Fruit fly (Drosophila melanogaster) whole organism, embryonic: ENCODE results near the gene msd1.

ENCODE experiments used
- Adf1 ChIP-seq: fragments of 200-800 bp; sonication (Bioruptor generic); IDR thresholded peaks from 2 replicates; pipeline ENCODE4 v1.3.6; 2022; ENCODE audit warnings: missing biosample characterization, missing genetic modification characterization
- Bgb ChIP-seq: fragments of 200-800 bp; sonication (Bioruptor generic); IDR thresholded peaks from 2 replicates; pipeline ENCODE4 v1.3.6; 2022; ENCODE audit warnings: missing biosample characterization, missing genetic modification characterization; ENCODE audit not compliant: partially characterized antibody
- CG11085 ChIP-seq: fragments of 200-800 bp; sonication (Bioruptor generic); IDR thresholded peaks from 2 replicates; pipeline ENCODE4 v1.3.6; 2022; ENCODE audit warnings: missing biosample characterization, missing genetic modification characterization
- CG12236 ChIP-seq: fragments of 200-800 bp; sonication (Bioruptor generic); optimal IDR thresholded peaks from 2 replicates; lab custom pipeline; 2016; ENCODE audit warnings: missing biosample characterization, missing genetic modification characterization
- CG13894 ChIP-seq: fragments of 200-800 bp; sonication (Bioruptor generic); optimal IDR thresholded peaks from 3 replicates; lab custom pipeline; 2018; ENCODE audit warnings: missing biosample characterization, mild to moderate bottlenecking, missing genetic modification characterization, moderate library complexity
- CG18619 ChIP-seq: fragments of 200-800 bp; sonication (Bioruptor generic); optimal IDR thresholded peaks from 3 replicates; lab custom pipeline; 2017; ENCODE audit warnings: missing biosample characterization, mild to moderate bottlenecking, missing genetic modification characterization
- CG18764 ChIP-seq: fragments of 200-800 bp; sonication (Bioruptor generic); optimal IDR thresholded peaks from 3 replicates; lab custom pipeline; 2016; ENCODE audit warnings: missing biosample characterization, missing genetic modification characterization
- CG2889 ChIP-seq: fragments of 200-800 bp; sonication (Bioruptor generic); IDR thresholded peaks from 3 replicates; pipeline ENCODE4 v1.3.6; 2022; ENCODE audit warnings: missing biosample characterization, missing genetic modification characterization
- CG31441 ChIP-seq: fragments of 200-800 bp; sonication (Bioruptor generic); IDR thresholded peaks from 2 replicates; pipeline ENCODE4 v1.3.6; 2022; ENCODE audit warnings: missing biosample characterization, missing genetic modification characterization
- CG33213 ChIP-seq: fragments of 200-800 bp; sonication (Bioruptor generic); optimal IDR thresholded peaks from 3 replicates; lab custom pipeline; 2016; ENCODE audit warnings: missing biosample characterization, missing genetic modification characterization
- CG33557 ChIP-seq: fragments of 200-800 bp; sonication (Bioruptor generic); optimal IDR thresholded peaks from 2 replicates; lab custom pipeline; 2019; ENCODE audit warnings: missing biosample characterization, mild to moderate bottlenecking, missing genetic modification characterization, moderate library complexity
- CG4730 ChIP-seq: fragments of 200-800 bp; sonication (Bioruptor generic); IDR thresholded peaks from 2 replicates; pipeline ENCODE4 v1.3.6; 2022; ENCODE audit warnings: missing biosample characterization, missing genetic modification characterization
- CG4820 ChIP-seq: fragments of 200-800 bp; sonication (Bioruptor generic); optimal IDR thresholded peaks from 3 replicates; lab custom pipeline; 2016; ENCODE audit warnings: missing biosample characterization, missing genetic modification characterization
- CG6254 ChIP-seq: fragments of 200-800 bp; sonication (Bioruptor generic); optimal IDR thresholded peaks from 3 replicates; lab custom pipeline; 2017; ENCODE audit warnings: mild to moderate bottlenecking, missing biosample characterization, missing genetic modification reagents, missing genetic modification characterization
- CG7963 ChIP-seq: fragments of 200-800 bp; sonication (Bioruptor generic); IDR thresholded peaks from 3 replicates; pipeline ENCODE4 v1.3.6; 2022; ENCODE audit warnings: missing biosample characterization, missing genetic modification characterization; ENCODE audit not compliant: partially characterized antibody
- CG8478 ChIP-seq: fragments of >200 bp; optimal IDR thresholded peaks from 2 replicates; lab custom pipeline; 2018
- CHES-1-like ChIP-seq: fragments of 200-800 bp; sonication (Bioruptor generic); optimal IDR thresholded peaks from 2 replicates; lab custom pipeline; 2016; ENCODE audit warnings: missing biosample characterization, missing genetic modification characterization
- D19A ChIP-seq: fragments of 200-800 bp; optimal IDR thresholded peaks from 3 replicates; lab custom pipeline; 2019; ENCODE audit warnings: missing biosample characterization, mild to moderate bottlenecking, missing genetic modification characterization, moderate library complexity
- Ets97D ChIP-seq: fragments of 200-800 bp; sonication (Bioruptor generic); optimal IDR thresholded peaks from 3 replicates; lab custom pipeline; 2016; ENCODE audit warnings: missing biosample characterization, missing genetic modification characterization
- Fer3 ChIP-seq: fragments of 200-800 bp; sonication (Bioruptor generic); optimal IDR thresholded peaks from 2 replicates; lab custom pipeline; 2018; ENCODE audit warnings: missing biosample characterization, mild to moderate bottlenecking, missing genetic modification characterization, moderate library complexity
- Hmx ChIP-seq: fragments of 200-800 bp; sonication (Bioruptor generic); optimal IDR thresholded peaks from 2 replicates; lab custom pipeline; 2016; ENCODE audit warnings: missing biosample characterization, missing genetic modification characterization
- Mes4 ChIP-seq: fragments of 200-800 bp; sonication (Bioruptor generic); optimal IDR thresholded peaks from 2 replicates; lab custom pipeline; 2016; ENCODE audit warnings: missing biosample characterization, missing genetic modification characterization
- Nf-YB ChIP-seq: fragments of 200-800 bp; sonication (Bioruptor generic); optimal IDR thresholded peaks from 3 replicates; lab custom pipeline; 2019; ENCODE audit warnings: missing biosample characterization, mild to moderate bottlenecking, missing genetic modification characterization, moderate library complexity
- Opbp ChIP-seq: fragments of 200-800 bp; sonication (Bioruptor generic); IDR thresholded peaks from 3 replicates; pipeline ENCODE4 v1.3.6; 2022; ENCODE audit warnings: missing biosample characterization, missing genetic modification characterization; ENCODE audit not compliant: partially characterized antibody
- Ptx1 ChIP-seq: fragments of 200-800 bp; sonication (Bioruptor generic); IDR thresholded peaks from 2 replicates; pipeline ENCODE4 v1.3.6; 2022; ENCODE audit warnings: missing biosample characterization, missing genetic modification characterization
- Rx ChIP-seq: fragments of 200-800 bp; sonication (Bioruptor generic); IDR thresholded peaks from 2 replicates; pipeline ENCODE4 v1.3.6; 2022; ENCODE audit warnings: missing biosample characterization, missing genetic modification characterization
- Ssrp ChIP-seq: fragments of 200-800 bp; sonication (Bioruptor generic); optimal IDR thresholded peaks from 2 replicates; lab custom pipeline; 2018; ENCODE audit warnings: missing biosample characterization, mild to moderate bottlenecking, missing genetic modification characterization, moderate library complexity
- Tbp ChIP-seq: fragments of >200 bp; optimal IDR thresholded peaks from 2 replicates; lab custom pipeline; 2018; ENCODE audit warnings: missing biosample characterization, missing genetic modification characterization
- az2 ChIP-seq: fragments of 200-800 bp; sonication (Bioruptor generic); optimal IDR thresholded peaks from 3 replicates; lab custom pipeline; 2016; ENCODE audit warnings: missing biosample characterization, missing genetic modification characterization
- chm ChIP-seq: fragments of 200-800 bp; sonication (Bioruptor generic); IDR thresholded peaks from 2 replicates; pipeline ENCODE4 v1.3.6; 2022; ENCODE audit warnings: missing biosample characterization, missing genetic modification characterization
- dan ChIP-seq: fragments of 200-800 bp; sonication (Bioruptor generic); IDR thresholded peaks from 2 replicates; pipeline ENCODE4 v1.3.6; 2022; ENCODE audit warnings: missing biosample characterization, missing genetic modification characterization
- dmrt11E ChIP-seq: fragments of 200-800 bp; sonication (Bioruptor generic); optimal IDR thresholded peaks from 3 replicates; lab custom pipeline; 2018; ENCODE audit warnings: missing biosample characterization, mild to moderate bottlenecking, missing genetic modification characterization, moderate library complexity
- dysf ChIP-seq: fragments of 200-800 bp; sonication (Bioruptor generic); IDR thresholded peaks from 3 replicates; pipeline ENCODE4 v1.3.6; 2022; ENCODE audit warnings: missing biosample characterization, missing genetic modification characterization
- en ChIP-seq: fragments of 200-800 bp; sonication (Bioruptor generic); optimal IDR thresholded peaks from 2 replicates; lab custom pipeline; 2016; ENCODE audit warnings: missing biosample characterization, missing genetic modification characterization
- eyg ChIP-seq: fragments of 200-800 bp; sonication (Bioruptor generic); optimal IDR thresholded peaks from 3 replicates; lab custom pipeline; 2016; ENCODE audit warnings: missing biosample characterization, missing genetic modification characterization
- gcm ChIP-seq: fragments of 200-800 bp; sonication (Bioruptor generic); optimal IDR thresholded peaks from 2 replicates; lab custom pipeline; 2019; ENCODE audit warnings: missing biosample characterization, mild to moderate bottlenecking, missing genetic modification characterization, moderate library complexity
- gem ChIP-seq: fragments of 200-800 bp; sonication (Bioruptor generic); optimal IDR thresholded peaks from 2 replicates; lab custom pipeline; 2019; ENCODE audit warnings: missing biosample characterization, mild to moderate bottlenecking, missing genetic modification characterization, moderate library complexity
- jigr1 ChIP-seq: fragments of 200-800 bp; sonication (Bioruptor generic); IDR thresholded peaks from 3 replicates; pipeline ENCODE4 v1.3.6; 2022; ENCODE audit warnings: missing biosample characterization, missing genetic modification characterization
- kah ChIP-seq: fragments of 200-800 bp; sonication (Bioruptor generic); optimal IDR thresholded peaks from 2 replicates; lab custom pipeline; 2018; ENCODE audit warnings: missing biosample characterization, mild to moderate bottlenecking, missing genetic modification characterization
- lola ChIP-seq, 3 experiments: fragments of >200 bp in 2 of 3; fragments of 200-800 bp in 1 of 3; sonication (Bioruptor generic) in 1 of 3; optimal IDR thresholded peaks; 2 replicates each; lab custom pipeline; 2017 to 2019; ENCODE audit warnings: missing biosample characterization in 3 of 3, missing genetic modification characterization in 3 of 3, mild to moderate bottlenecking in 1 of 3, moderate library complexity in 1 of 3
- nmo ChIP-seq: fragments of 200-800 bp; sonication (Bioruptor generic); optimal IDR thresholded peaks from 2 replicates; lab custom pipeline; 2018; ENCODE audit warnings: missing biosample characterization, mild to moderate bottlenecking, missing genetic modification characterization, moderate library complexity
- pan ChIP-seq, 4 experiments: fragments of >200 bp in 3 of 4; fragments of 200-800 bp in 1 of 4; sonication (Bioruptor generic) in 1 of 4; optimal IDR thresholded peaks in 3 of 4; IDR thresholded peaks in 1 of 4; 2 replicates each; pipeline versions ENCODE4 v1.3.6 to Lab custom; 2017 to 2022; ENCODE audit warnings: missing biosample characterization in 2 of 4, missing genetic modification characterization in 2 of 4, mixed read lengths in 1 of 4
- sd ChIP-seq: fragments of 200-800 bp; sonication (Bioruptor generic); optimal IDR thresholded peaks from 3 replicates; lab custom pipeline; 2018; ENCODE audit warnings: missing biosample characterization, mild to moderate bottlenecking, missing genetic modification characterization, moderate library complexity
- sens-2 ChIP-seq: fragments of 200-800 bp; sonication (Bioruptor generic); IDR thresholded peaks from 2 replicates; pipeline ENCODE4 v1.3.6; 2022; ENCODE audit warnings: missing biosample characterization, missing genetic modification characterization
- slp2 ChIP-seq: fragments of 200-800 bp; sonication (Bioruptor generic); optimal IDR thresholded peaks from 2 replicates; lab custom pipeline; 2016; ENCODE audit warnings: missing biosample characterization, missing genetic modification characterization
- sqz ChIP-seq: fragments of 200-800 bp; sonication (Bioruptor generic); optimal IDR thresholded peaks from 3 replicates; lab custom pipeline; 2018; ENCODE audit warnings: missing biosample characterization, mild to moderate bottlenecking, missing genetic modification characterization
- sug ChIP-seq: fragments of 200-800 bp; optimal IDR thresholded peaks from 2 replicates; lab custom pipeline; 2019; ENCODE audit warnings: missing biosample characterization, mild to moderate bottlenecking, missing genetic modification characterization, moderate library complexity
- unpg ChIP-seq: fragments of 200-800 bp; sonication (Bioruptor generic); optimal IDR thresholded peaks from 3 replicates; lab custom pipeline; 2018; ENCODE audit warnings: missing biosample characterization, mild to moderate bottlenecking, missing genetic modification characterization, moderate library complexity
- zen ChIP-seq: fragments of 200-800 bp; sonication (Bioruptor generic); optimal IDR thresholded peaks from 3 replicates; lab custom pipeline; 2018; ENCODE audit warnings: missing biosample characterization, mild to moderate bottlenecking, missing genetic modification characterization, moderate library complexity

msd1 gene

DNA sequence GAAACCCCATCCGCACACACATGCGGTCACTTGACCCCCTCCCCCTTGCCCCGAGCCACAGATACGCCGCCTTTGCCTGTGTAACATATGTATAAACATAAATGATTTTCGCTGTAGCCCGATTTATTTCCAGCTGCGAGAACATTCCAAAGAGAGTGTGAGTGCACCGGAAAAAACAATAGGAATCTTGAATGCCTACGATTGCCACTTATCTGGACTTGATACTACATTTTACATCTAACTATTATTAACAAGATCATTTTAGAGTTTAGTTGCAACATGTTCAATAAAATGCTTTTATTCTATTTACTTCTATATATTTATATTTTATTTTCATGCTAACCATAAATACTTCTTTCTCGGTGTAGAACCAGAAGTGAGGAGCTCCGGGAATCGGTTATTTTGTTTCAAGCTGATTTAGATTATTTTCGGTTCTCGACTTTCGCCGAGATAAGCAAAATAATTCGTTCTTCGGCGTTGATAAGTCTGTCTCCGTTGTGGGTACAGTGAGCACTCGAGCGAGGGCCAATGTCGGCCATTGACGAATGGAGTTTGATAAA, 31.4 kb upstream of the msd1 start (continued):
- no peak for TF ChIP-seq Tbp (GFP tag; lab: Kevin White, UChicago)
- TF ChIP-seq az2 (GFP tag; lab: Kevin White, UChicago), result peak; percentile 75
- peak; percentile 79 for TF ChIP-seq dysf (GFP tag; lab: Robert Waterston, UW)
- TF ChIP-seq sd (tag; lab: Kevin White, UChicago), result peak; percentile 93
- TF ChIP-seq eyg (GFP tag; lab: Kevin White, UChicago), result no peak
- peak; percentile 72 for TF ChIP-seq sug (tag; lab: Kevin White, UChicago)
- peak; percentile 80 for TF ChIP-seq Ptx1 (GFP tag; lab: Robert Waterston, UW)
- peak; percentile 67; the same call in 2 of the 3 replicates for TF ChIP-seq CG2889 (GFP tag; lab: Robert Waterston, UW)
- peak; percentile 8 for TF ChIP-seq CG33213 (GFP tag; lab: Kevin White, UChicago)
- no peak for TF ChIP-seq dan (GFP tag; lab: Robert Waterston, UW)
- peak; percentile 81 for TF ChIP-seq CG33557 (GFP tag; lab: Kevin White, UChicago)
- TF ChIP-seq Mes4 (GFP tag; lab: Kevin White, UChicago), result no peak
- TF ChIP-seq CG12236 (GFP tag; lab: Kevin White, UChicago), result peak; percentile 4
- TF ChIP-seq gcm, result peak; percentile 87
- TF ChIP-seq jigr1 (GFP tag; lab: Robert Waterston, UW), result 0 out of 3 replicates have a peak, but pooled peaks have one; percentile 34
- TF ChIP-seq CHES-1-like (GFP tag; lab: Kevin White, UChicago), result peak; percentile 28
- peak; percentile 22 for TF ChIP-seq slp2
- peak; percentile 90 for TF ChIP-seq nmo
- peak; percentile 97 for TF ChIP-seq CG31441 (GFP tag; lab: Robert Waterston, UW)
- TF ChIP-seq Nf-YB (GFP tag; lab: Kevin White, UChicago), result peak; percentile 69
- peak; percentile 90 for TF ChIP-seq dmrt11E (tag; lab: Kevin White, UChicago)
- TF ChIP-seq Fer3, result peak; percentile 81
- peak; percentile 92 for TF ChIP-seq gem (tag; lab: Kevin White, UChicago)
- peak; percentile 72 for TF ChIP-seq CG18619
- no peak for TF ChIP-seq en
- peak; percentile 70 for TF ChIP-seq Rx (GFP tag; lab: Robert Waterston, UW)
- TF ChIP-seq sens-2 (GFP tag; lab: Robert Waterston, UW), result no peak; the same call in none of the 2 replicates
- peak; percentile 65 for TF ChIP-seq CG18764
- TF ChIP-seq Opbp (GFP tag; lab: Robert Waterston, UW), result no peak
- TF ChIP-seq Bgb, result no peak
- peak; percentile 82 for TF ChIP-seq Ssrp (tag; lab: Kevin White, UChicago)
- TF ChIP-seq sqz (GFP tag; lab: Kevin White, UChicago), result no peak
- peak in 1 of 3 experiments; percentile 88 for TF ChIP-seq lola (GFP tag; optimal IDR thresholded peaks at IDR 0.05; lab: Kevin White, UChicago)
- peak; percentile 88 for TF ChIP-seq D19A (tag; lab: Kevin White, UChicago)
- TF ChIP-seq Ets97D (GFP tag; lab: Kevin White, UChicago), result peak; percentile 19
- 0 out of 2 replicates have a peak, but pooled peaks have one; percentile 7 for TF ChIP-seq Adf1 (GFP tag; lab: Robert Waterston, UW)
- TF ChIP-seq pan (optimal IDR thresholded peaks at IDR 0.05; lab: Kevin White, UChicago), result no peak
- TF ChIP-seq pan (GFP tag; optimal IDR thresholded peaks at IDR 0.05 in 1 of 2, IDR thresholded peaks at IDR 0.05 in 1 of 2), result peak in 1 of 2 experiments; percentile 82
- TF ChIP-seq CG8478, result no peak
- TF ChIP-seq CG4820 (GFP tag; lab: Kevin White, UChicago), result peak; percentile 73
- peak; percentile 23 for TF ChIP-seq CG13894 (tag; lab: Kevin White, UChicago)
- peak; percentile 74; the same call in 1 of the 2 replicates for TF ChIP-seq chm (GFP tag; lab: Robert Waterston, UW)
- peak; percentile 69 for TF ChIP-seq CG4730 (GFP tag; lab: Robert Waterston, UW)
- no peak for TF ChIP-seq Hmx (GFP tag; lab: Kevin White, UChicago)
- peak; percentile 79 for TF ChIP-seq CG6254 (GFP tag; lab: Kevin White, UChicago)
- no peak for TF ChIP-seq CG7963 (GFP tag; lab: Robert Waterston, UW)
- TF ChIP-seq unpg (GFP tag; lab: Kevin White, UChicago), result peak; percentile 88
- TF ChIP-seq CG11085 (GFP tag; lab: Robert Waterston, UW), result no peak
- TF ChIP-seq kah (GFP tag; lab: Kevin White, UChicago), result peak; percentile 57
- TF ChIP-seq zen (tag; lab: Kevin White, UChicago), result peak; percentile 84
